Worm (Caenorhabditis elegans): ENCODE data around the gene fbxa-142.

fbxa-142 gene

DNA sequence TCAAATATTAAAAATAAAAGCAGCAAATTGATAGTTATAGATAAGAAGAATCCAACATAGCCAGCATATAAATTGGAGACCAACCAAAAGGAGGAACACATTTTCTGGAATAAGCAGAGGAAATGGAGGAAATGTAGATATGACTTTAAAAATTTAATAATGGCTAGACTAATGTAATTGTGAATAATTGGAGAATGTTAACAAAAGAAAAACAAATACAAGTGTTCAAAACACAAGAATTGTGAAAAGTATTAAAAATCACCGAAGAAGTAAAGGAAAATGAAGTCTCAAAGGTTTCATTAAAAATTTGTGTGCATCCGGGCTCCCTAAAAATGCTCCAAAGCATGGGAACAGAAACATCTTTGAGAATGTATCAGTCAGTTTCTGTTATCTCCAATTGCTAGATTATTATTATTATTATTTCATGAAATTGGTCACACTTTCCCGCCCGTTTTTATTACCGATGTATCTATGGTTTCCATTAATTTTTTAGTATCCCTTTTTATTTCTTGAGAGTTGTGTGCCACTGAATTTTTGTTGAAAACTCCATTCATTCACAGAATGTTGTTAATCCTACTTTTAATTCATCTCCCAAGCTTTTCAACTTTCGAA lies 31.1 kb upstream of the fbxa-142 start, which contains the start of the genes str-109 and F10A3.11:
str-109 (minus strand) TSS at position 101 of the 612 bp plus-strand sequence.
F10A3.11 (plus strand) TSS at position 562 of the 612 bp plus-strand sequence.
- no peak for TF ChIP-seq ZK546.5 (tag; optimal IDR thresholded peaks at IDR 0.05)
- TF ChIP-seq nhr-10 (tag; optimal IDR thresholded peaks at IDR 0.05): no peak
- no peak for TF ChIP-seq nhr-237 (tag; optimal IDR thresholded peaks at IDR 0.05)

DNA sequence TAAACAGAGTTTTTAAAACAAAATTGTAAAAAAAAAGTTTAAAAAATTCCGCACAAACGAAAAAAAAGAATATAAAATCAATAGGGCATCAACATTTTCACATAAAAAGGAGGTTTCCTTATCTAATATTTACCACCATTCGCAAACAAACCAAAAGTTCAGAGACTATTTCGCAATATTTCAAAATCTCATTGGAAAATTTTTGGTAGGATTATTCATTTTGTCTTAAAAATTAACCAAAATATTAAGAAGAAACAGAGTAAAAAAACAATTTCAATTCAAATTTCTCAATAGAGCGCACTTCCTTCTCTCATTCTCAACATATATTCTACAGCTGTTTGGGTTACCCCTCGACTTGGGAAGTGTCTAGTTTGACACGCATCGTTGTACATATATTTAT lies 28.9 kb upstream of the fbxa-142 start:
- TF ChIP-seq nhr-129 (tag; optimal IDR thresholded peaks at IDR 0.05) (peak; percentile 83), alr-1 (tag; optimal IDR thresholded peaks at IDR 0.05) (no peak), unc-62 (GFP tag; optimal IDR thresholded peaks at IDR 0.05) (no peak), fos-1 (tag; optimal IDR thresholded peaks at IDR 0.05) (peak; percentile 62), unc-55 (GFP tag; optimal IDR thresholded peaks at IDR 0.05) (peak; percentile 56)

DNA sequence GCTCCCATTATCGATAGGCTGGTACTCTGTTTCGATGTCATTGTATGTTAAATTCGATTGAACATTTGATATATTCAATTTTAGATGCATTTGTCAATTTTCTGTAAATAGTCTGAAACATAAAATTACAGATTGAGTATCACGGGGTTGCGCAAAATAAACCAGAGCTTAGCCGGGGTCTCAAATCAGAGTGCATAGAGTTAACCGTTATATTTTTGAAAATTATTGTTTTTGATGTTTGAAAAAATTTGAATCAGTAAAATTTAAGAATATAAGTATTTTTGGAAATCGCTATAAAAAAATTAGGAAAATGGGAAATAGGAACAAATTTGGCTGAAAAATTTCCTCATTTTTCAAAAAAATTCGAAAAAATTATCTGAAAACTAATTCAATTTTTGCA lies 28.4 kb upstream of the fbxa-142 start, which contains the start of gene F10A3.17:
F10A3.17 (minus strand) TSS at position 101 of the 400 bp plus-strand sequence.
- TF ChIP-seq lin-13 (GFP tag; optimal IDR thresholded peaks at IDR 0.05) (no peak), sma-9 (GFP tag; optimal IDR thresholded peaks at IDR 0.05) (no peak), sma-9 (tag; optimal IDR thresholded peaks at IDR 0.05) (no peak), nhr-23 (tag; optimal IDR thresholded peaks at IDR 0.05) (no peak), nhr-6 (tag; optimal IDR thresholded peaks at IDR 0.05) (no peak), nhr-237 (tag; optimal IDR thresholded peaks at IDR 0.05) (no peak), zag-1 (tag; optimal IDR thresholded peaks at IDR 0.05) (no peak), sma-3 (GFP tag; optimal IDR thresholded peaks at IDR 0.05) (no peak), sem-4 (tag; optimal IDR thresholded peaks at IDR 0.05) (no peak), unc-39 (tag; optimal IDR thresholded peaks at IDR 0.05) (no peak), F13H6.1 (tag; optimal IDR thresholded peaks at IDR 0.05) (no peak), aly-2 (tag; optimal IDR thresholded peaks at IDR 0.05) (no peak), alr-1 (tag; optimal IDR thresholded peaks at IDR 0.05) (no peak), ama-1 (optimal IDR thresholded peaks at IDR 0.05) (no peak), ceh-82 (tag; optimal IDR thresholded peaks at IDR 0.05) (no peak), nhr-21 (tag; optimal IDR thresholded peaks at IDR 0.05) (no peak), Y55F3AM.14 (GFP tag; optimal IDR thresholded peaks at IDR 0.05) (no peak), blmp-1 (tag; optimal IDR thresholded peaks at IDR 0.05; ENCODE audit: insufficient read depth) (no peak), elt-1 (tag; optimal IDR thresholded peaks at IDR 0.05) (no peak), snpc-4 (tag; optimal IDR thresholded peaks at IDR 0.05) (no peak), ztf-1 (GFP tag; conservative IDR thresholded peaks at IDR 0.05) (no peak)

DNA sequence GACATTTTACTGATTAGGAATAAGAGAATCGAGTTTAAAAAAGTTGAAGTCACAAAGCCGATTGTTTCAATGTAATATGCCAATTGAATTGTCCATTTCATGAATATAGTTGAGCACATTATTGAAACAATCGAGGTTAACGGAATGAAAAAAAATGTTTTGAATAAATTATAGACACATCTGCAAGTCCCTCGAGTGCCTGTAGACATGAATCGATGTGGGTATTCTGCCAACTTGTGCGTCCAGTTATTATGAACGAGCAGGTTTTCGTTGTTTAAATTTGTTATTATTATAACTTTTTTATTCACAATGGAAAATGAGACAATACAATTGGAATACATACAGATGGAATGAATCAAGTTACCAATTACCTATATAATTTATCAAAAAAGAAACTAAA lies 27.2 kb upstream of the fbxa-142 start, which contains the start of gene str-99:
str-99 (minus strand) TSS at position 101 of the 400 bp plus-strand sequence.
- TF ChIP-seq peb-1 (tag; optimal IDR thresholded peaks at IDR 0.05) (no peak), nhr-237 (tag; optimal IDR thresholded peaks at IDR 0.05) (no peak), mbf-1 (tag; optimal IDR thresholded peaks at IDR 0.05) (no peak)

DNA sequence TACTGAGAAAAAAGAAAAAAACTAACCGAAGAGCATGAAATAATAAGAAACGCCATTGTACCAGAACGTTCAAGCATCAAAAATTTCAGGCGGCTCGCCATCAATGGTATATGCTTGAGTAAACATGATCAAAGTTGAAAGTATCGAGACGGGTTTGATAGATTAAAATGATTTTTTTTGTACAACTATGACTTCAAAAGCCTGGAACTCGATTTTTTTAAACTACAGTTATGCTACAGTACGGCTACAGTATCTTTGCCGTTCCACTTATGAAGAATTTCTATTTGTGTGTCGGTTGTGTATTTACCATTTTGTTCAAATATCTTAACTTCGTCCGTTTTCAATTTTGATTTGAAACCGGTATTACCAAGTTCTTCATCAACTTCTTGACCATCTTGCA lies 24.0 kb upstream of the fbxa-142 start, which contains the start of gene str-97:
str-97 (minus strand) TSS at position 101 of the 400 bp plus-strand sequence.
- TF ChIP-seq blmp-1 (tag; optimal IDR thresholded peaks at IDR 0.05; ENCODE audit: insufficient read depth) (no peak), unc-39 (tag; optimal IDR thresholded peaks at IDR 0.05) (no peak), Y55F3AM.14 (GFP tag; optimal IDR thresholded peaks at IDR 0.05) (no peak), fos-1 (tag; optimal IDR thresholded peaks at IDR 0.05) (no peak), nhr-129 (tag; optimal IDR thresholded peaks at IDR 0.05) (no peak), nhr-21 (tag; optimal IDR thresholded peaks at IDR 0.05) (no peak), ztf-4 (tag; optimal IDR thresholded peaks at IDR 0.05) (no peak), crh-2 (tag; optimal IDR thresholded peaks at IDR 0.05) (no peak), mab-5 (tag; optimal IDR thresholded peaks at IDR 0.05) (no peak), nhr-77 (tag; optimal IDR thresholded peaks at IDR 0.05) (no peak), sma-3 (GFP tag; optimal IDR thresholded peaks at IDR 0.05) (no peak)

DNA sequence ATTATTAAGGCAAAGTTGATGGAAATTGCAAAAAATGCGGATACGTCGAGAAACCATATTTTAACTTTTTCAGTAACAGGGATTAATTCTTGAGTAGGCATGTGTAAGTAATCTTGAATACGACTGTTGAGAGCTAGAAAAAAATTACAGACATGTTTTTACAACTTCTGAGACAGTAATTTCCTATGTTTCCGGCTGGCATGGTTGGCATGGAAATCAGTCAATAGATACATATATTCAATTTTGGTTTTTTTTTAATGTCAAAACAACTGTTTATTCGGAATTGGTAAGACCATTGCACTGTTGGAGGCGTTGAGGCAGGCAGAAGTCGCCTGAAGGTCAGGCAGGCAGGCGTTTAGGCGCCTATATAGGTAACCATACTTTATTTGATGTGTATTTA lies 22.2 kb upstream of the fbxa-142 start, which contains the start of gene str-254:
str-254 (minus strand) TSS at position 101 of the 400 bp plus-strand sequence.
- TF ChIP-seq gmeb-1 (tag; optimal IDR thresholded peaks at IDR 0.05) (no peak), unc-39 (tag; optimal IDR thresholded peaks at IDR 0.05) (no peak), R02D3.7 (tag; optimal IDR thresholded peaks at IDR 0.05) (no peak), lin-13 (GFP tag; optimal IDR thresholded peaks at IDR 0.05) (no peak)

All from whole organism, L2 larva.